Fruit fly (Drosophila melanogaster) whole organism, embryonic: ENCODE measurements around the gene CG33947.

Source experiments
- Aef1 ChIP-seq: fragments of 200-800 bp; sonication (Bioruptor generic); IDR thresholded peaks from 3 replicates; pipeline ENCODE4 v1.3.6; 2022; ENCODE audit warnings: missing biosample characterization, missing genetic modification characterization
- BEAF-32 ChIP-seq: fragments of 200-800 bp; sonication (Bioruptor generic); optimal IDR thresholded peaks from 3 replicates; lab custom pipeline; 2017; ENCODE audit warnings: missing biosample characterization, missing genetic modification characterization, mild to moderate bottlenecking, moderate library complexity, missing genetic modification reagents
- C15 ChIP-seq: fragments of 200-800 bp; sonication (Bioruptor generic); IDR thresholded peaks from 3 replicates; pipeline ENCODE4 v1.3.6; 2022; ENCODE audit warnings: missing biosample characterization, missing genetic modification characterization
- CG11560 ChIP-seq: fragments of 200-800 bp; sonication (Bioruptor generic); IDR thresholded peaks from 3 replicates; pipeline ENCODE4 v1.3.6; 2022; ENCODE audit warnings: missing biosample characterization, missing genetic modification characterization
- CG11723 ChIP-seq: fragments of 200-800 bp; sonication (Bioruptor generic); optimal IDR thresholded peaks from 2 replicates; lab custom pipeline; 2017; ENCODE audit warnings: missing biosample characterization, mild to moderate bottlenecking, missing genetic modification characterization
- CG12219 ChIP-seq: fragments of 200-800 bp; sonication (Bioruptor generic); optimal IDR thresholded peaks from 3 replicates; lab custom pipeline; 2018; ENCODE audit warnings: missing biosample characterization, mild to moderate bottlenecking, missing genetic modification characterization
- CG12769 ChIP-seq: fragments of 200-800 bp; sonication (Bioruptor generic); optimal IDR thresholded peaks from 2 replicates; lab custom pipeline; 2019; ENCODE audit warnings: missing biosample characterization, mild to moderate bottlenecking, missing genetic modification characterization, moderate library complexity
- CG14050 ChIP-seq: fragments of 200-800 bp; sonication (Bioruptor generic); IDR thresholded peaks from 3 replicates; pipeline ENCODE4 v1.3.6; 2022; ENCODE audit warnings: missing biosample characterization, missing genetic modification characterization
- CG15479 ChIP-seq: fragments of 200-800 bp; sonication (Bioruptor generic); optimal IDR thresholded peaks from 3 replicates; lab custom pipeline; 2019; ENCODE audit warnings: missing biosample characterization, mild to moderate bottlenecking, missing genetic modification characterization, moderate library complexity
- CG15601 ChIP-seq: fragments of 200-800 bp; sonication (Bioruptor generic); optimal IDR thresholded peaks from 3 replicates; lab custom pipeline; 2019; ENCODE audit warnings: missing biosample characterization, mild to moderate bottlenecking, missing genetic modification characterization, moderate library complexity
- CG16863 ChIP-seq: fragments of 200-800 bp; sonication (Bioruptor generic); optimal IDR thresholded peaks from 3 replicates; lab custom pipeline; 2016; ENCODE audit warnings: missing biosample characterization, missing genetic modification characterization
- CG17912 ChIP-seq: fragments of 200-800 bp; sonication (Bioruptor generic); optimal IDR thresholded peaks from 2 replicates; lab custom pipeline; 2018; ENCODE audit warnings: missing biosample characterization, mild to moderate bottlenecking, missing genetic modification characterization
- CG30403 ChIP-seq: fragments of 200-800 bp; sonication (Bioruptor generic); optimal IDR thresholded peaks from 3 replicates; lab custom pipeline; 2016; ENCODE audit warnings: missing biosample characterization, missing genetic modification characterization
- CG31224 ChIP-seq: fragments of 200-800 bp; sonication (Bioruptor generic); IDR thresholded peaks from 2 replicates; pipeline ENCODE4 v1.3.6; 2022; ENCODE audit warnings: missing biosample characterization, missing genetic modification characterization
- CG3407 ChIP-seq: fragments of 200-800 bp; sonication (Bioruptor generic); optimal IDR thresholded peaks from 2 replicates; lab custom pipeline; 2018; ENCODE audit warnings: missing biosample characterization, mild to moderate bottlenecking, missing genetic modification characterization
- CG3726 ChIP-seq: fragments of 200-800 bp; sonication (Bioruptor generic); IDR thresholded peaks from 3 replicates; pipeline ENCODE4, ENCODE4 v1.3.6; 2022; ENCODE audit warnings: missing biosample characterization, missing genetic modification characterization
- CG3847 ChIP-seq: fragments of 200-800 bp; sonication (Bioruptor generic); IDR thresholded peaks from 2 replicates; pipeline ENCODE4 v1.3.6; 2022; ENCODE audit warnings: missing biosample characterization, missing genetic modification characterization
- CG6813 ChIP-seq: fragments of 200-800 bp; sonication (Bioruptor generic); optimal IDR thresholded peaks from 2 replicates; lab custom pipeline; 2017; ENCODE audit warnings: missing biosample characterization, missing genetic modification characterization, mild to moderate bottlenecking, moderate library complexity, missing genetic modification reagents
- Dip2 ChIP-seq: fragments of 200-800 bp; sonication (Bioruptor generic); IDR thresholded peaks from 2 replicates; pipeline ENCODE4 v1.3.6; 2022; ENCODE audit warnings: missing biosample characterization, missing genetic modification characterization
- Ets65A ChIP-seq: fragments of 200-800 bp; sonication (Bioruptor generic); peaks from one replicate; lab custom pipeline; 2016; ENCODE audit warnings: missing biosample characterization, missing genetic modification characterization
- Gug ChIP-seq: fragments of 200-800 bp; sonication (Bioruptor generic); IDR thresholded peaks from 4 replicates; pipeline ENCODE4 v1.3.6; 2022; ENCODE audit warnings: missing biosample characterization, missing genetic modification characterization
- HmgD ChIP-seq: fragments of 200-800 bp; sonication (Bioruptor generic); optimal IDR thresholded peaks from 3 replicates; lab custom pipeline; 2016; ENCODE audit warnings: missing biosample characterization, missing genetic modification characterization
- Hr3 ChIP-seq: fragments of 200-800 bp; sonication (Bioruptor generic); optimal IDR thresholded peaks from 3 replicates; lab custom pipeline; 2016; ENCODE audit warnings: missing biosample characterization, missing genetic modification characterization
- Hr51 ChIP-seq, 2 experiments: fragments of 200-800 bp; sonication (Bioruptor generic); optimal IDR thresholded peaks; 2 replicates in 1 of 2; 3 replicates in 1 of 2; lab custom pipeline; 2016 to 2018; ENCODE audit warnings: missing biosample characterization in 2 of 2, missing genetic modification characterization in 2 of 2, mild to moderate bottlenecking in 1 of 2, moderate library complexity in 1 of 2
- Med ChIP-seq: fragments of 200-800 bp; sonication (Bioruptor generic); peaks from one replicate; lab custom pipeline; 2016; ENCODE audit warnings: missing biosample characterization, missing genetic modification characterization, mild to moderate bottlenecking, inconsistent platforms, moderate library complexity
- NC2α ChIP-seq: fragments of 200-800 bp; sonication (Bioruptor generic); optimal IDR thresholded peaks from 2 replicates; lab custom pipeline; 2016; ENCODE audit warnings: missing biosample characterization, missing genetic modification characterization
- Neu2 ChIP-seq: fragments of 200-800 bp; sonication (Bioruptor generic); optimal IDR thresholded peaks from 3 replicates; lab custom pipeline; 2016; ENCODE audit warnings: missing biosample characterization, missing genetic modification characterization, borderline replicate concordance
- Nf-YC ChIP-seq: fragments of 200-800 bp; optimal IDR thresholded peaks from 3 replicates; lab custom pipeline; 2019; ENCODE audit warnings: missing biosample characterization, mild to moderate bottlenecking, missing genetic modification characterization, moderate library complexity
- Rfx ChIP-seq: fragments of 200-800 bp; sonication (Bioruptor generic); IDR thresholded peaks from 2 replicates; pipeline ENCODE4 v1.3.6; 2022; ENCODE audit warnings: missing biosample characterization, missing genetic modification characterization
- Side ChIP-seq: fragments of 200-800 bp; sonication (Bioruptor generic); optimal IDR thresholded peaks from 2 replicates; lab custom pipeline; 2016; ENCODE audit warnings: missing biosample characterization, missing genetic modification characterization
- Tbp ChIP-seq: fragments of >200 bp; optimal IDR thresholded peaks from 2 replicates; lab custom pipeline; 2018; ENCODE audit warnings: missing biosample characterization, missing genetic modification characterization
- Vsx1 ChIP-seq: fragments of 200-800 bp; sonication (Bioruptor generic); optimal IDR thresholded peaks from 2 replicates; lab custom pipeline; 2017; ENCODE audit warnings: missing biosample characterization, mild to moderate bottlenecking, missing genetic modification characterization, missing genetic modification reagents
- Xbp1 ChIP-seq: fragments of 200-800 bp; sonication (Bioruptor generic); optimal IDR thresholded peaks from 3 replicates; lab custom pipeline; 2016; ENCODE audit warnings: missing biosample characterization, mild to moderate bottlenecking, missing genetic modification characterization
- ase ChIP-seq: fragments of 200-800 bp; sonication (Bioruptor generic); IDR thresholded peaks from 3 replicates; pipeline ENCODE4 v1.3.6; 2022; ENCODE audit warnings: missing biosample characterization, missing genetic modification characterization
- bbx ChIP-seq: fragments of 200-800 bp; sonication (Bioruptor generic); IDR thresholded peaks from 2 replicates; pipeline ENCODE4 v1.3.6; 2022; ENCODE audit warnings: missing biosample characterization, missing genetic modification characterization; ENCODE audit not compliant: partially characterized antibody
- chm ChIP-seq: fragments of 200-800 bp; sonication (Bioruptor generic); IDR thresholded peaks from 2 replicates; pipeline ENCODE4 v1.3.6; 2022; ENCODE audit warnings: missing biosample characterization, missing genetic modification characterization
- dm ChIP-seq: fragments of 200-800 bp; sonication (Bioruptor generic); optimal IDR thresholded peaks from 3 replicates; lab custom pipeline; 2016; ENCODE audit warnings: missing biosample characterization, missing genetic modification characterization
- dmrt99B ChIP-seq: fragments of 200-800 bp; sonication (Bioruptor generic); optimal IDR thresholded peaks from 2 replicates; lab custom pipeline; 2018; ENCODE audit warnings: missing biosample characterization, mild to moderate bottlenecking, missing genetic modification characterization, moderate library complexity
- ems ChIP-seq: fragments of 200-800 bp; sonication (Bioruptor generic); optimal IDR thresholded peaks from 3 replicates; lab custom pipeline; 2016; ENCODE audit warnings: missing biosample characterization, missing genetic modification characterization
- grau ChIP-seq: fragments of 200-800 bp; optimal IDR thresholded peaks from 3 replicates; lab custom pipeline; 2019; ENCODE audit warnings: missing biosample characterization, mild to moderate bottlenecking, missing genetic modification characterization, moderate library complexity
- grn ChIP-seq: fragments of 200-800 bp; sonication (Bioruptor generic); optimal IDR thresholded peaks from 3 replicates; lab custom pipeline; 2017; ENCODE audit warnings: missing biosample characterization, missing genetic modification characterization
- maf-S ChIP-seq: fragments of 200-800 bp; sonication (Bioruptor generic); optimal IDR thresholded peaks from 2 replicates; lab custom pipeline; 2016; ENCODE audit warnings: missing biosample characterization, missing genetic modification characterization
- nom ChIP-seq: fragments of 200-800 bp; sonication (Bioruptor generic); optimal IDR thresholded peaks from 2 replicates; lab custom pipeline; 2017; ENCODE audit warnings: missing biosample characterization, missing genetic modification characterization, mild to moderate bottlenecking, moderate library complexity, missing genetic modification reagents
- odd ChIP-seq: fragments of 200-800 bp; sonication (Bioruptor generic); optimal IDR thresholded peaks from 2 replicates; lab custom pipeline; 2017; ENCODE audit warnings: missing biosample characterization, mild to moderate bottlenecking, missing genetic modification characterization
- otp ChIP-seq: fragments of 200-800 bp; sonication (Bioruptor generic); IDR thresholded peaks from 3 replicates; pipeline ENCODE4, ENCODE4 v1.3.6; 2022; ENCODE audit warnings: missing biosample characterization, missing genetic modification characterization
- peb ChIP-seq: fragments of 200-800 bp; sonication (Bioruptor generic); IDR thresholded peaks from 2 replicates; pipeline ENCODE4 v1.3.6; 2022; ENCODE audit warnings: missing biosample characterization, missing genetic modification characterization
- pnt ChIP-seq: fragments of 200-800 bp; sonication (Bioruptor generic); optimal IDR thresholded peaks from 3 replicates; lab custom pipeline; 2016; ENCODE audit warnings: missing biosample characterization, missing genetic modification characterization
- sens-2 ChIP-seq: fragments of 200-800 bp; sonication (Bioruptor generic); IDR thresholded peaks from 2 replicates; pipeline ENCODE4 v1.3.6; 2022; ENCODE audit warnings: missing biosample characterization, missing genetic modification characterization
- trh ChIP-seq: fragments of 200-800 bp; sonication (Bioruptor generic); optimal IDR thresholded peaks from 2 replicates; lab custom pipeline; 2016; ENCODE audit warnings: missing biosample characterization, missing genetic modification characterization
- z ChIP-seq: fragments of 200-800 bp; sonication (Bioruptor generic); IDR thresholded peaks from 3 replicates; pipeline ENCODE4 v1.3.6; 2022; ENCODE audit warnings: missing biosample characterization, missing genetic modification characterization

Gene CG33947

DNA sequence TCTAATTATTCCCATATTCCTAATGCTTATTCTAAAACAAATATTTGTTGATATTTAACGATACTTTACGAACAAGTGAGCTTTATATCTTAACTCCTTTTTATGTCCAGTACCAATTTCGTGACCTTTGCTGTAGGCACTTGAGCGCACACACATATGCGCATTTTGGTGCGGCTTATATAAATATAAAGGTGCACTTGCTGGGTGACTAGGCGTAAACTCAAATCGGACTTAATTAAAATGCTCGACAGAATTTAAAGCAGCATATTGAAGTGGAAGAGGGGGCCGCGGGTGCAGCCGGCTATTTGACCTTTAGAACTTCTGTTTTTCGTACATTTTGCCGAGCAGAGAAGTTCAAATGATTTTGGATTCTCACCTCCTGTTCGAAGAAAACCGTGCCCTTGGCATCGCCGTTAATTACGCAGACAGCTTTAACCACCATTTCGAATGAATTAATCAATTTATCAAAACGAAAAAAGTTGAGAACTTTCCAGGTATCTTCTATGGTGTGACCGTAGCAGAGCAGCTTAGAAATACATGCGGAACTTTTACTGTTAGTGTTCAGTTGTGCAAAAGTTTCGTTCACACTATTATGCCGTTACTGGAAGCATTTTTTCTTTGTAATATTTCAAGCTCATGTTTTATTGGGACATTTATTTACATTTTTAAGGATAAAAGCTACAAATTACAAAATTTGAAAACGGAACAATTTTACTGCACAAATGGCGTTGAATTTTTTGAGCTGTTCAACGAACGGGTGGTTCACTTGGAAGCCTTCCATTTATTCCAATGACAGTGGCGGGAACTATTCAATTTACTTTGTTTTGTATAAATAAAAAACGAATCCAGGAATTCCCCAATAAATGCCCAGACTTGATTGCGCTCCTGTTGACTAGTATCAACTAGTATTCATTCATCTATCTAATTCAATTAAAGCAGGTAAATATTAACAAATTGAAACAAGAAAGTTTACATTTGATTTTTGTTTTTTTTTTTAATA is 17.2 kb downstream of the CG33947 start, which contains the start of gene Sod1 (continued):
- no peak for TF ChIP-seq CG30403 (GFP tag; lab: Kevin White, UChicago)
- TF ChIP-seq Med (GFP tag; lab: Kevin White, UChicago), result peak; percentile 65
- TF ChIP-seq Hr51 (GFP tag; optimal IDR thresholded peaks at IDR 0.05; lab: Kevin White, UChicago), result no peak
- TF ChIP-seq NC2α (GFP tag; lab: Kevin White, UChicago), result no peak
- no peak for TF ChIP-seq chm (GFP tag; lab: Robert Waterston, UW)
- TF ChIP-seq bbx (GFP tag; lab: Robert Waterston, UW), result no peak
- no peak for TF ChIP-seq pnt
- peak; percentile 20 for TF ChIP-seq BEAF-32
- no peak for TF ChIP-seq CG15479 (GFP tag; lab: Kevin White, UChicago)
- TF ChIP-seq CG3726 (GFP tag; lab: Robert Waterston, UW), result no peak
- no peak for TF ChIP-seq C15 (GFP tag; lab: Robert Waterston, UW)
- TF ChIP-seq CG12219 (GFP tag; lab: Kevin White, UChicago), result no peak
- no peak for TF ChIP-seq Vsx1
- TF ChIP-seq Side, result no peak
- TF ChIP-seq Ets65A (GFP tag; lab: Kevin White, UChicago), result no peak
- TF ChIP-seq Tbp, result no peak
- TF ChIP-seq maf-S (GFP tag; lab: Kevin White, UChicago), result peak; percentile 24
- peak; percentile 39 for TF ChIP-seq HmgD
- no peak for TF ChIP-seq Neu2 (GFP tag; lab: Kevin White, UChicago)
- TF ChIP-seq dm, result peak; percentile 15
- TF ChIP-seq grn, result no peak
- TF ChIP-seq z (GFP tag; lab: Robert Waterston, UW), result no peak
- TF ChIP-seq Gug (GFP tag; lab: Robert Waterston, UW), result no peak
- no peak for TF ChIP-seq Aef1 (GFP tag; lab: Robert Waterston, UW)
- TF ChIP-seq CG31224 (GFP tag; lab: Robert Waterston, UW), result no peak
- TF ChIP-seq otp, result no peak
- no peak for TF ChIP-seq trh
- no peak for TF ChIP-seq CG17912 (GFP tag; lab: Kevin White, UChicago)
- peak; percentile 98 for TF ChIP-seq nom
- no peak for TF ChIP-seq grau
- no peak for TF ChIP-seq ems (GFP tag; lab: Kevin White, UChicago)
- no peak for TF ChIP-seq CG3847
- TF ChIP-seq CG16863 (GFP tag; lab: Kevin White, UChicago), result no peak
- no peak for TF ChIP-seq CG12769 (tag; lab: Kevin White, UChicago)
- no peak for TF ChIP-seq dmrt99B (tag; lab: Kevin White, UChicago)
- no peak for TF ChIP-seq Rfx
- TF ChIP-seq Nf-YC, result no peak
- TF ChIP-seq ase (GFP tag; lab: Robert Waterston, UW), result no peak
- TF ChIP-seq CG11560 (tag; lab: Robert Waterston, UW), result no peak
- TF ChIP-seq sens-2 (GFP tag; lab: Robert Waterston, UW), result no peak
- TF ChIP-seq CG15601 (tag; lab: Kevin White, UChicago), result no peak
- TF ChIP-seq CG14050 (GFP tag; lab: Robert Waterston, UW), result no peak
- TF ChIP-seq peb (GFP tag; lab: Robert Waterston, UW), result no peak
- no peak for TF ChIP-seq odd
- TF ChIP-seq Dip2, result no peak
- no peak for TF ChIP-seq CG6813 (GFP tag; lab: Kevin White, UChicago)
- no peak for TF ChIP-seq Hr3 (GFP tag; lab: Kevin White, UChicago)
- no peak for TF ChIP-seq Xbp1 (GFP tag; lab: Kevin White, UChicago)
- TF ChIP-seq CG11723 (GFP tag; lab: Kevin White, UChicago), result no peak
- no peak for TF ChIP-seq CG3407 (GFP tag; lab: Kevin White, UChicago)
